Worm (Caenorhabditis elegans): ENCODE data around the gene scc-2.

scc-2 gene

ce11 chrII:296911-297440 is 33.5 kb upstream of the scc-2 start, which contains the start of the genes clec-117 and B0432.1 (continued):
- TF ChIP-seq ccch-3 (GFP tag; optimal IDR thresholded peaks at IDR 0.05) = no peak
- TF ChIP-seq let-526 (GFP tag; IDR thresholded peaks at IDR 0.05) = no peak
- TF ChIP-seq Y53F4B.3 (GFP tag; IDR thresholded peaks at IDR 0.05) = no peak
- TF ChIP-seq ets-4 (GFP tag; optimal IDR thresholded peaks at IDR 0.05) = no peak
- no peak for TF ChIP-seq hmg-1.2 (GFP tag; IDR thresholded peaks at IDR 0.05)

ce11 chrII:294606-295005 is 31.1 kb upstream of the scc-2 start, which contains the start of gene B0432.11:
Gene B0432.11, minus strand, starts transcription at chrII:294706.
- TF ChIP-seq egl-18 (GFP tag; IDR thresholded peaks at IDR 0.05) (no peak), ztf-22 (GFP tag; optimal IDR thresholded peaks at IDR 0.05) (no peak), lin-40 (tag; optimal IDR thresholded peaks at IDR 0.05) (no peak), hlh-12 (tag; optimal IDR thresholded peaks at IDR 0.05) (no peak), B0261.1 (tag; optimal IDR thresholded peaks at IDR 0.05) (no peak), bed-1 (GFP tag; IDR thresholded peaks at IDR 0.05) (no peak)

- no peak for TF ChIP-seq lin-40 (tag; optimal IDR thresholded peaks at IDR 0.05)
- TF ChIP-seq Y67H2A.10 (GFP tag; conservative IDR thresholded peaks at IDR 0.05) = no peak
- no peak for TF ChIP-seq die-1 (tag; optimal IDR thresholded peaks at IDR 0.05)
- TF ChIP-seq egl-18 (GFP tag; IDR thresholded peaks at IDR 0.05) = no peak
- TF ChIP-seq ztf-22 (GFP tag; optimal IDR thresholded peaks at IDR 0.05) = no peak
- TF ChIP-seq ztf-3 (GFP tag; optimal IDR thresholded peaks at IDR 0.05) = no peak
- no peak for TF ChIP-seq lag-1 (GFP tag; IDR thresholded peaks at IDR 0.05)
- no peak for TF ChIP-seq ceh-40 (GFP tag; IDR thresholded peaks at IDR 0.05)
- no peak for TF ChIP-seq madf-6 (GFP tag; IDR thresholded peaks at IDR 0.05)
- TF ChIP-seq ZK185.1 (tag; optimal IDR thresholded peaks at IDR 0.05; ENCODE audit: poor library complexity, severe bottlenecking) = no peak
- no peak for TF ChIP-seq C06A6.2 (GFP tag; conservative IDR thresholded peaks at IDR 0.05)
- no peak for TF ChIP-seq Y95B8A.8 (GFP tag; IDR thresholded peaks at IDR 0.05)
Observed at ce11 chrII:290282-290681, 26.8 kb upstream of the scc-2 start, which contains the start of gene djr-1.1. Gene djr-1.1, plus strand, starts transcription at chrII:290582.

- TF ChIP-seq nhr-120 (GFP tag; IDR thresholded peaks at IDR 0.05) (no peak), egrh-3 (GFP tag; IDR thresholded peaks at IDR 0.05) (no peak), F52B5.7 (tag; optimal IDR thresholded peaks at IDR 0.05) (peak; percentile 43), nhr-179 (tag; optimal IDR thresholded peaks at IDR 0.05) (no peak), F10E7.11 (tag; optimal IDR thresholded peaks at IDR 0.05) (peak; percentile 38), F39B2.1 (GFP tag; IDR thresholded peaks at IDR 0.05) (no peak), B0035.1 (tag; optimal IDR thresholded peaks at IDR 0.05) (no peak), F57C9.4 (tag; optimal IDR thresholded peaks at IDR 0.05) (peak; percentile 3), lin-35 (GFP tag; optimal IDR thresholded peaks at IDR 0.05) (peak in 1 of 3 experiments; percentile 21), ZK185.1 (tag; optimal IDR thresholded peaks at IDR 0.05; ENCODE audit: poor library complexity, severe bottlenecking) (no peak), cebp-1 (GFP tag; IDR thresholded peaks at IDR 0.05) (no peak), cebp-1 (tag; optimal IDR thresholded peaks at IDR 0.05) (peak; percentile 28), ekl-4 (GFP tag; IDR thresholded peaks at IDR 0.05) (peak; percentile 53; the same call in 1 of the 2 replicates), F22D6.2 (tag; optimal IDR thresholded peaks at IDR 0.05) (no peak), him-1 (tag; optimal IDR thresholded peaks at IDR 0.05) (no peak), dox-1 (GFP tag; IDR thresholded peaks at IDR 0.05) (no peak), K11D2.4 (GFP tag; IDR thresholded peaks at IDR 0.05) (no peak), hmg-20 (GFP tag; IDR thresholded peaks at IDR 0.05) (0 out of 2 replicates have a peak, but pooled peaks have one; percentile 30), athp-1 (tag; optimal IDR thresholded peaks at IDR 0.05) (peak; percentile 11)
Observed at ce11 chrII:288705-289205, 25.3 kb upstream of the scc-2 start, which contains the start of gene mrpl-41. Gene mrpl-41, plus strand, starts transcription at chrII:288939.

All from whole organism, young adult.